Worm (Caenorhabditis elegans): ENCODE results near the gene C18A3.7.

The C18A3.7 gene

ce11 chrII:5772547-5773142 lies 42.4 kb upstream of the C18A3.7 start (continued):
- no peak for TF ChIP-seq egl-13 (tag; optimal IDR thresholded peaks at IDR 0.05)
- no peak for TF ChIP-seq hlh-4 (tag; optimal IDR thresholded peaks at IDR 0.05)
- no peak for TF ChIP-seq fkh-4 (tag; optimal IDR thresholded peaks at IDR 0.05; ENCODE audit: borderline replicate concordance)
- TF ChIP-seq nhr-11 (tag; optimal IDR thresholded peaks at IDR 0.05) = no peak
- peak; percentile 50 for TF ChIP-seq nhr-90 (tag; optimal IDR thresholded peaks at IDR 0.05; ENCODE audit: poor library complexity)
- TF ChIP-seq hpl-2 (GFP tag; optimal IDR thresholded peaks at IDR 0.05) = no peak
- TF ChIP-seq nhr-47 (tag; optimal IDR thresholded peaks at IDR 0.05) = peak; percentile 63
- TF ChIP-seq zip-4 (GFP tag; optimal IDR thresholded peaks at IDR 0.05) = no peak
- TF ChIP-seq mab-9 (GFP tag; IDR thresholded peaks at IDR 0.05) = no peak
- no peak for TF ChIP-seq unc-30 (tag; optimal IDR thresholded peaks at IDR 0.05)
- no peak for TF ChIP-seq aly-2 (tag; optimal IDR thresholded peaks at IDR 0.05)
- no peak for TF ChIP-seq unc-86 (tag; optimal IDR thresholded peaks at IDR 0.05)
- TF ChIP-seq nhr-85 (tag) = peak; percentile 57
- no peak for TF ChIP-seq lin-39 (tag; optimal IDR thresholded peaks at IDR 0.05)
- no peak for TF ChIP-seq nhr-28 (tag; optimal IDR thresholded peaks at IDR 0.05)
- peak; percentile 38 for TF ChIP-seq unc-130 (tag; optimal IDR thresholded peaks at IDR 0.05)
- peak; percentile 10 for TF ChIP-seq dsc-1 (tag; optimal IDR thresholded peaks at IDR 0.05)
- no peak for TF ChIP-seq grh-1 (GFP tag; IDR thresholded peaks at IDR 0.05)
- TF ChIP-seq snu-23 (GFP tag; optimal IDR thresholded peaks at IDR 0.05) = peak; percentile 73
- peak; percentile 19 to 53 for TF ChIP-seq lsy-2 (tag; optimal IDR thresholded peaks at IDR 0.05)
- no peak for TF ChIP-seq mef-2 (tag; optimal IDR thresholded peaks at IDR 0.05)
- TF ChIP-seq alr-1 (tag; optimal IDR thresholded peaks at IDR 0.05; ENCODE audit: borderline replicate concordance) = no peak
- no peak for TF ChIP-seq pqm-1 (tag; optimal IDR thresholded peaks at IDR 0.05)
- TF ChIP-seq nhr-71 (tag; optimal IDR thresholded peaks at IDR 0.05) = peak; percentile 63
- peak; percentile 42 for TF ChIP-seq F16B12.6 (tag; optimal IDR thresholded peaks at IDR 0.05)
- TF ChIP-seq hlh-17 (GFP tag; optimal IDR thresholded peaks at IDR 0.05; ENCODE audit: borderline replicate concordance) = no peak
- peak; percentile 63 for TF ChIP-seq nhr-20 (tag; optimal IDR thresholded peaks at IDR 0.05)
- TF ChIP-seq egl-27 (tag; optimal IDR thresholded peaks at IDR 0.05) = no peak
- no peak for TF ChIP-seq unc-98 (GFP tag; IDR thresholded peaks at IDR 0.05)
- peak; percentile 56 for TF ChIP-seq C16A3.4 (tag; optimal IDR thresholded peaks at IDR 0.05)
- no peak for TF ChIP-seq nhr-84 (tag; optimal IDR thresholded peaks at IDR 0.05)
- TF ChIP-seq aha-1 (tag; optimal IDR thresholded peaks at IDR 0.05) = no peak
- TF ChIP-seq pag-3 (tag; optimal IDR thresholded peaks at IDR 0.05; ENCODE audit: borderline replicate concordance, insufficient read depth) = no peak
- peak; percentile 19 for TF ChIP-seq nhr-77 (tag; optimal IDR thresholded peaks at IDR 0.05)
- TF ChIP-seq mdl-1 (tag; optimal IDR thresholded peaks at IDR 0.05) = peak in 1 of 2 experiments; percentile 50
- no peak for TF ChIP-seq pax-3 (tag; optimal IDR thresholded peaks at IDR 0.05)
- no peak for TF ChIP-seq jun-1 (tag; optimal IDR thresholded peaks at IDR 0.05)
- TF ChIP-seq tbx-2 (tag; optimal IDR thresholded peaks at IDR 0.05) = no peak
- peak; percentile 11 for TF ChIP-seq ceh-8 (GFP tag; optimal IDR thresholded peaks at IDR 0.05)
- peak; percentile 56 to 62 for TF ChIP-seq lin-35 (GFP tag; optimal IDR thresholded peaks at IDR 0.05)
- no peak for TF ChIP-seq zag-1 (tag; optimal IDR thresholded peaks at IDR 0.05)
- no peak for TF ChIP-seq ztf-4 (tag; optimal IDR thresholded peaks at IDR 0.05)
- peak; percentile 38 to 51 for TF ChIP-seq efl-1 (optimal IDR thresholded peaks at IDR 0.05)
- peak; percentile 24 to 93 for TF ChIP-seq efl-1 (GFP tag; optimal IDR thresholded peaks at IDR 0.05 in 1 of 2)
- TF ChIP-seq vab-15 (tag; optimal IDR thresholded peaks at IDR 0.05) = no peak
- TF ChIP-seq elt-3 (tag; optimal IDR thresholded peaks at IDR 0.05) = peak in 1 of 6 experiments; percentile 13
- TF ChIP-seq sptf-1 (tag; optimal IDR thresholded peaks at IDR 0.05) = no peak
- TF ChIP-seq isw-1 (GFP tag; IDR thresholded peaks at IDR 0.05) = 0 out of 2 replicates have a peak, but pooled peaks have one; percentile 3
- TF ChIP-seq Y116A8C.19 (tag; optimal IDR thresholded peaks at IDR 0.05; ENCODE audit: borderline replicate concordance) = no peak
